Fruit fly (Drosophila melanogaster) whole organism, adult: ENCODE measurements around the gene CG3823.
A peak's percentile ranks its signal among the peaks of the same experiment; 100 is the strongest.

Experiments used
- CG33017 ChIP-seq: fragments of 200-800 bp; sonication (Bioruptor generic); optimal IDR thresholded peaks from 2 replicates; lab custom pipeline; 2018; ENCODE audit warnings: missing biosample characterization, mild to moderate bottlenecking, missing genetic modification characterization, moderate library complexity
- Clk ChIP-seq: fragments of 200-800 bp; sonication (Bioruptor generic); optimal IDR thresholded peaks from 2 replicates; lab custom pipeline; 2017; ENCODE audit warnings: missing biosample characterization, missing genetic modification characterization
- Crg-1 ChIP-seq: fragments of 200-800 bp; sonication (Bioruptor generic); optimal IDR thresholded peaks from 2 replicates; lab custom pipeline; 2016; ENCODE audit warnings: missing biosample characterization, missing genetic modification characterization
- cnc ChIP-seq, 2 experiments: fragments of >200 bp; optimal IDR thresholded peaks; 2 replicates each; lab custom pipeline; 2017
- ovo ChIP-seq: fragments of 200-800 bp; sonication (Bioruptor generic); optimal IDR thresholded peaks from 2 replicates; lab custom pipeline; 2016; ENCODE audit warnings: missing biosample characterization, missing genetic modification characterization
- tj ChIP-seq: fragments of 200-800 bp; sonication (Bioruptor generic); optimal IDR thresholded peaks from 3 replicates; lab custom pipeline; 2017; ENCODE audit warnings: missing biosample characterization, mild to moderate bottlenecking, missing genetic modification characterization, moderate library complexity

dm6 chrX:6341678-6342077, 37.9 kb downstream of the CG3823 start:
- TF ChIP-seq cnc (optimal IDR thresholded peaks at IDR 0.05; lab: Kevin White, UChicago) (peak; percentile 82 to 83), CG33017 (tag; lab: Kevin White, UChicago) (no peak), Crg-1 (GFP tag; lab: Kevin White, UChicago) (no peak), Clk (no peak), ovo (GFP tag; lab: Kevin White, UChicago) (no peak), tj (GFP tag; lab: Kevin White, UChicago) (peak; percentile 68)
